Fruit fly (Drosophila melanogaster) whole organism, adult: ENCODE data around the gene CG42762.

Experiments used
- CG5204 ChIP-seq: fragments of 200-800 bp; sonication (Bioruptor generic); optimal IDR thresholded peaks from 2 replicates; lab custom pipeline; 2016; ENCODE audit warnings: missing biosample characterization, missing genetic modification characterization
- CG7045 ChIP-seq: fragments of 200-800 bp; sonication (Bioruptor generic); optimal IDR thresholded peaks from 2 replicates; lab custom pipeline; 2017; ENCODE audit warnings: missing biosample characterization, mild to moderate bottlenecking, missing genetic modification characterization
- Crg-1 ChIP-seq: fragments of 200-800 bp; sonication (Bioruptor generic); optimal IDR thresholded peaks from 2 replicates; lab custom pipeline; 2016; ENCODE audit warnings: missing biosample characterization, missing genetic modification characterization
- cnc ChIP-seq, 2 experiments: fragments of >200 bp; optimal IDR thresholded peaks; 2 replicates each; lab custom pipeline; 2017
- kay ChIP-seq: fragments of 200-800 bp; sonication (Bioruptor generic); peaks from one replicate; lab custom pipeline; 2016; ENCODE audit warnings: missing biosample characterization, missing genetic modification characterization, borderline replicate concordance
- toe ChIP-seq: fragments of 200-800 bp; sonication (Bioruptor generic); optimal IDR thresholded peaks from 2 replicates; lab custom pipeline; 2016; ENCODE audit warnings: missing biosample characterization, missing genetic modification characterization

- no peak for TF ChIP-seq kay
- TF ChIP-seq CG7045 (GFP tag; lab: Kevin White, UChicago) = no peak
- no peak for TF ChIP-seq CG5204 (GFP tag; lab: Kevin White, UChicago)
- no peak for TF ChIP-seq Crg-1 (GFP tag; lab: Kevin White, UChicago)
- no peak for TF ChIP-seq cnc (optimal IDR thresholded peaks at IDR 0.05; lab: Kevin White, UChicago)
- no peak for TF ChIP-seq toe (GFP tag; lab: Kevin White, UChicago)
Measured at dm6 chr2L:8126849-8127602, 16.8 kb downstream of the CG42762 start, which contains the start of the genes CG12375 and CG8668.
